Worm (Caenorhabditis elegans): Measurements from ENCODE around the gene tph-1.

DNA sequence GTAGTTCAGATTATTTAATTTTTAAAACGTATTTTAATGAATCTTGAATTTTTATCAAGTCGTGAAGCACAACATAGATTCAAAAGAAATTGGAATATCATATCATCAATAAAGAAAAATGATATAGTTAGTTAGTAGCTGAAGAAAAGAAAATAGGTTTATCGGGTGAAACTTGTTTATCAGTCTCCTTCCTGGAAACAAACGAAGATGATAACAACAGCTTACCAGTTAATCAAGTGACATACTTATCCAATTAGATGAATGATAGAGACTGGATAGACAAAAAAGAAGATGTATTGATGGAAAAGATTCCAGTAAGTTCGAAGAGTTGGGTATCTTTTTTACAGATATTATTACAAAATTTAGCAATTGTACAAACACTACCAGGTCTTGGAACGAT, 6.2 kb upstream of the tph-1 start:
- TF ChIP-seq sea-1 (GFP tag; conservative IDR thresholded peaks at IDR 0.05) (no peak), ama-1 (optimal IDR thresholded peaks at IDR 0.05) (no peak), pes-1 (GFP tag; IDR thresholded peaks at IDR 0.05) (no peak), flt-1 (GFP tag; IDR thresholded peaks at IDR 0.05) (no peak), ceh-13 (GFP tag; optimal IDR thresholded peaks at IDR 0.05) (no peak), hnd-1 (tag; optimal IDR thresholded peaks at IDR 0.05) (no peak), B0310.2 (tag; optimal IDR thresholded peaks at IDR 0.05) (no peak), aly-1 (tag; optimal IDR thresholded peaks at IDR 0.05) (no peak), tbx-37 (GFP tag; conservative IDR thresholded peaks at IDR 0.05) (no peak), F13C5.2 (tag; optimal IDR thresholded peaks at IDR 0.05) (no peak)
